Fruit fly (Drosophila melanogaster) Kc167 (cell line): ENCODE data around the gene halo.

ENCODE experiments used
- Myc ChIP-seq: fragments of >200 bp; optimal IDR thresholded peaks from 2 replicates; lab custom pipeline; 2017; ENCODE audit warnings: missing external identifiers
- Sin3A ChIP-seq: fragments of >200 bp; optimal IDR thresholded peaks from 2 replicates; lab custom pipeline; 2018; ENCODE audit warnings: missing external identifiers
- h ChIP-seq: fragments of >200 bp; optimal IDR thresholded peaks from 3 replicates; lab custom pipeline; 2018; ENCODE audit warnings: missing external identifiers
- insv ChIP-seq: fragments of >200 bp; optimal IDR thresholded peaks from 3 replicates; lab custom pipeline; 2018; ENCODE audit warnings: missing external identifiers
- psq ChIP-seq: fragments of >200 bp; optimal IDR thresholded peaks from 2 replicates; lab custom pipeline; 2017; ENCODE audit warnings: missing external identifiers
- ttk ChIP-seq: sonication (Bioruptor generic); optimal IDR thresholded peaks from 2 replicates; lab custom pipeline; 2017; ENCODE audit warnings: missing external identifiers

- no peak for TF ChIP-seq psq (lab: Kevin White, UChicago)
- TF ChIP-seq Myc (lab: Kevin White, UChicago), result no peak
- TF ChIP-seq insv, result no peak
- TF ChIP-seq Sin3A, result no peak
- no peak for TF ChIP-seq h (lab: Kevin White, UChicago)
- TF ChIP-seq ttk (lab: Kevin White, UChicago), result no peak
Measured at dm6 chr2L:1547860-1548259, 29.9 kb upstream of the halo start.
